Fruit fly (Drosophila melanogaster): Measurements from ENCODE around the gene Marf.

Marf gene

dm6 chrX:6353613-6353986 is 12.1 kb upstream of the Marf start (continued):
- TF ChIP-seq CG4854 (GFP tag; optimal IDR thresholded peaks at IDR 0.05) (peak; percentile 40), Dad (GFP tag; optimal IDR thresholded peaks at IDR 0.05) (peak; percentile 2), lab (GFP tag; optimal IDR thresholded peaks at IDR 0.05) (peak; percentile 91), CG4282 (GFP tag; optimal IDR thresholded peaks at IDR 0.05) (no peak), salm (tag; optimal IDR thresholded peaks at IDR 0.05) (peak; percentile 83), sr (GFP tag; IDR thresholded peaks at IDR 0.05) (0 out of 3 replicates have a peak, but pooled peaks have one; percentile 8), CG8290 (GFP tag; optimal IDR thresholded peaks at IDR 0.05) (peak; percentile 76), CG8290 (tag; optimal IDR thresholded peaks at IDR 0.05) (peak in 1 of 2 experiments; percentile 57), CG7556 (GFP tag; optimal IDR thresholded peaks at IDR 0.05) (peak; percentile 94), CG11398 (GFP tag; optimal IDR thresholded peaks at IDR 0.05) (no peak), Hand (GFP tag; optimal IDR thresholded peaks at IDR 0.05) (peak; percentile 84), ssp (GFP tag; IDR thresholded peaks at IDR 0.05) (peak; percentile 69), CG5245 (GFP tag; optimal IDR thresholded peaks at IDR 0.05) (peak; percentile 65), Sry-β (GFP tag; optimal IDR thresholded peaks at IDR 0.05) (no peak), ac (GFP tag; optimal IDR thresholded peaks at IDR 0.05) (peak; percentile 59), stc (GFP tag; IDR thresholded peaks at IDR 0.05) (peak; percentile 87), Hey (tag; optimal IDR thresholded peaks at IDR 0.05) (peak; percentile 46), esg (GFP tag; conservative IDR thresholded peaks at IDR 0.05) (peak; percentile 74), Gsc (GFP tag; IDR thresholded peaks at IDR 0.05) (no peak; the same call in 1 of the 2 replicates), eyg (GFP tag; optimal IDR thresholded peaks at IDR 0.05) (no peak), Fer3 (tag; optimal IDR thresholded peaks at IDR 0.05) (peak; percentile 88), oc (tag; optimal IDR thresholded peaks at IDR 0.05) (peak; percentile 83), hbn (GFP tag; IDR thresholded peaks at IDR 0.05; ENCODE audit: partially characterized antibody) (no peak), CTCF (GFP tag; optimal IDR thresholded peaks at IDR 0.05) (peak; percentile 16), E2f1 (GFP tag; IDR thresholded peaks at IDR 0.05) (peak; percentile 82), CG15601 (tag; optimal IDR thresholded peaks at IDR 0.05) (peak; percentile 91), CG6854 (GFP tag; optimal IDR thresholded peaks at IDR 0.05) (peak; percentile 78), CG34422 (GFP tag; IDR thresholded peaks at IDR 0.05) (peak; percentile 85), Gug (GFP tag; IDR thresholded peaks at IDR 0.05) (peak; percentile 26; the same call in 1 of the 4 replicates), Oaz (GFP tag; IDR thresholded peaks at IDR 0.05) (peak; percentile 61; the same call in 1 of the 2 replicates), C15 (GFP tag; IDR thresholded peaks at IDR 0.05) (0 out of 3 replicates have a peak, but pooled peaks have one; percentile 22), CG10366 (GFP tag; IDR thresholded peaks at IDR 0.05) (peak; percentile 71), CG17568 (GFP tag; optimal IDR thresholded peaks at IDR 0.05) (peak; percentile 76), CG6654 (GFP tag; optimal IDR thresholded peaks at IDR 0.05) (peak; percentile 59), CG11696 (GFP tag; IDR thresholded peaks at IDR 0.05) (peak; percentile 63), Lim3 (GFP tag; IDR thresholded peaks at IDR 0.05) (peak; percentile 34; the same call in 1 of the 2 replicates), CG3281 (GFP tag; optimal IDR thresholded peaks at IDR 0.05) (peak; percentile 88), Ada2b (GFP tag; IDR thresholded peaks at IDR 0.05) (peak; percentile 81), CG7357 (GFP tag; IDR thresholded peaks at IDR 0.05) (peak; percentile 69), CG10462 (GFP tag; optimal IDR thresholded peaks at IDR 0.05) (peak; percentile 69), CG15073 (GFP tag; optimal IDR thresholded peaks at IDR 0.05) (no peak), CG13624 (GFP tag; optimal IDR thresholded peaks at IDR 0.05) (peak; percentile 28), gt (GFP tag; IDR thresholded peaks at IDR 0.05) (no peak; the same call in 1 of the 2 replicates), HLHmδ (GFP tag; optimal IDR thresholded peaks at IDR 0.05) (no peak), psq (GFP tag; optimal IDR thresholded peaks at IDR 0.05) (peak; percentile 48), Rx (GFP tag; IDR thresholded peaks at IDR 0.05) (peak; percentile 79), gsb (GFP tag; IDR thresholded peaks at IDR 0.05) (peak; percentile 76), en (GFP tag; optimal IDR thresholded peaks at IDR 0.05) (no peak), CG3726 (GFP tag; IDR thresholded peaks at IDR 0.05) (peak; percentile 77), Atf3 (GFP tag; optimal IDR thresholded peaks at IDR 0.05) (no peak), CG17385 (GFP tag; optimal IDR thresholded peaks at IDR 0.05) (peak; percentile 90), lbe (GFP tag; optimal IDR thresholded peaks at IDR 0.05) (peak; percentile 26), CG2678 (tag; optimal IDR thresholded peaks at IDR 0.05) (peak; percentile 95)

Data from whole organism, embryonic.